Worm (Caenorhabditis elegans) whole organism, L2 larva: ENCODE data around the gene pdl-1.

Experiments
- C34F6.9 ChIP-seq: fragments of 150-350 bp; optimal IDR thresholded peaks from 2 replicates; lab custom pipeline; 2014; ENCODE audit warnings: missing biosample characterization, missing genetic modification characterization
- F13H6.1 ChIP-seq: sonication (generic microtip); optimal IDR thresholded peaks from 2 replicates; lab custom pipeline; 2016; ENCODE audit warnings: missing genetic modification characterization, missing compliant biosample characterization
- ceh-82 ChIP-seq: fragments of 150-350 bp; optimal IDR thresholded peaks from 2 replicates; lab custom pipeline; 2014; ENCODE audit warnings: missing biosample characterization, missing genetic modification characterization
- dmd-4 ChIP-seq: sonication (generic microtip); optimal IDR thresholded peaks from 2 replicates; lab custom pipeline; 2017; ENCODE audit warnings: missing biosample characterization, missing genetic modification characterization
- elt-1 ChIP-seq: fragments of 150-350 bp; optimal IDR thresholded peaks from 2 replicates; lab custom pipeline; 2014; ENCODE audit warnings: missing biosample characterization, missing genetic modification characterization
- mab-5 ChIP-seq: fragments of 150-350 bp; optimal IDR thresholded peaks from 2 replicates; lab custom pipeline; 2014; ENCODE audit warnings: missing biosample characterization, missing genetic modification characterization
- nhr-11 ChIP-seq: fragments of 150-350 bp; optimal IDR thresholded peaks from 2 replicates; lab custom pipeline; 2014; ENCODE audit warnings: missing biosample characterization, missing genetic modification characterization
- nhr-237 ChIP-seq: fragments of 150-350 bp; optimal IDR thresholded peaks from 2 replicates; lab custom pipeline; 2014; ENCODE audit warnings: missing biosample characterization, missing genetic modification characterization
- nhr-77 ChIP-seq: fragments of 150-350 bp; optimal IDR thresholded peaks from 2 replicates; lab custom pipeline; 2014; ENCODE audit warnings: missing biosample characterization, missing genetic modification characterization
- skn-1 ChIP-seq: sonication (generic microtip); optimal IDR thresholded peaks from 2 replicates; lab custom pipeline; 2017; ENCODE audit warnings: missing biosample characterization, missing genetic modification characterization
- snpc-4 ChIP-seq: fragments of 150-350 bp; optimal IDR thresholded peaks from 2 replicates; lab custom pipeline; 2014; ENCODE audit warnings: missing biosample characterization, missing genetic modification characterization
- unc-39 ChIP-seq: fragments of 150-350 bp; optimal IDR thresholded peaks from 2 replicates; lab custom pipeline; 2014; ENCODE audit warnings: missing biosample characterization, missing genetic modification characterization
- ztf-4 ChIP-seq: fragments of 150-350 bp; optimal IDR thresholded peaks from 2 replicates; lab custom pipeline; 2014; ENCODE audit warnings: missing biosample characterization, missing genetic modification characterization

DNA sequence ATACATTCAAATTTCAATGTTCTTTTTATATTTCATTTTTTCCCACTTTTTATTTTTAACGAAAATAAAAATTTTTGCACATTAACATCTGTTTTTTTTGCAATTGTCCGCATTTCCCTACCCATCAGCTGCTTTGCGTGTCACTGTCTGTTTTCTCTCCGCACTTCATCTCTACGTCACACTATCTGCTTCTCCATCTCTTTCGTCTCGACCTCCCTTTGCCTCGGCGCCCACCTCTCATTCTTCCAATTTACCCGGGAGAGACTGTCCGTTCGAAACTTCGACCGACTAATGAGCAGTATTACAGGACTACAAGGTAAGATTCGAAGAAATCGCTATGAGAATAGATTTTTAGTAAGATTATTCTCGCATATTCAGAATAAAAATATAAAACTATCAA is 28.2 kb upstream of the pdl-1 start, which contains the start of gene C27H5.2:
- TF ChIP-seq ceh-82 (no peak), nhr-77 (no peak), skn-1 (tag; lab: Kevin White, UChicago) (no peak), C34F6.9 (tag; lab: Kevin White, UChicago) (no peak), ztf-4 (tag; lab: Kevin White, UChicago) (no peak), snpc-4 (no peak), nhr-237 (tag; lab: Kevin White, UChicago) (no peak), dmd-4 (tag; lab: Kevin White, UChicago) (no peak), mab-5 (tag; lab: Kevin White, UChicago) (no peak), F13H6.1 (tag; lab: Kevin White, UChicago) (no peak), elt-1 (no peak), nhr-11 (tag; lab: Kevin White, UChicago) (no peak), unc-39 (tag; lab: Kevin White, UChicago) (no peak)
